Worm (Caenorhabditis elegans): Measurements from ENCODE around the gene ugt-59.

ugt-59 gene

DNA sequence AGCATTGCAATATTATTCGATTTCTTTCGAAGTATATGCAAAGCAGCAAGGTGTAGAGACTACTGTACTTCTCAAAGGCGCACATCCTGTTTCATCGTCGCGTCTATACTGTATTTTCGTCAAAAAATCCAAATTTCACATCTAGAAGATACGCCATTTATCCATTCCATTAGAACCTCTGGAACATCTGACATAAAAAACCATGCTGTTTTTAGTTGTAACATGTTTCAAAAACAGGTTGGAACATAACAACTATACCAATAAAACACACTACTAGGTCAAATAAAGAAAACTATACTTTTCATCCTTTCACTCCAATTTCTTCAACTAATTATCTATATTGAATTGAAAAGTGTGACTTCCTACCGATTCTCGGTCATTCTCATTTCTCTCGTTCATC, at the start of gene ugt-59:
Gene ugt-59 (plus strand): TSS at position 301 of the 400 bp plus-strand sequence.
- no peak for TF ChIP-seq nhr-90 (tag; optimal IDR thresholded peaks at IDR 0.05; ENCODE audit: poor library complexity)
- TF ChIP-seq lin-13 (GFP tag; optimal IDR thresholded peaks at IDR 0.05) = no peak
- TF ChIP-seq dsc-1 (tag; optimal IDR thresholded peaks at IDR 0.05) = no peak
- no peak for TF ChIP-seq sup-37 (GFP tag; optimal IDR thresholded peaks at IDR 0.05)
- TF ChIP-seq zag-1 (tag; optimal IDR thresholded peaks at IDR 0.05) = no peak
- TF ChIP-seq tbx-2 (tag; optimal IDR thresholded peaks at IDR 0.05) = no peak
- TF ChIP-seq snu-23 (GFP tag; optimal IDR thresholded peaks at IDR 0.05) = no peak
- TF ChIP-seq ceh-90 (tag; optimal IDR thresholded peaks at IDR 0.05) = no peak
- no peak for TF ChIP-seq skn-1 (tag; optimal IDR thresholded peaks at IDR 0.05)
- TF ChIP-seq ztf-11 (tag; optimal IDR thresholded peaks at IDR 0.05) = no peak
- no peak for TF ChIP-seq elt-3 (tag; optimal IDR thresholded peaks at IDR 0.05)
- TF ChIP-seq ama-1 (optimal IDR thresholded peaks at IDR 0.05) = no peak
- no peak for TF ChIP-seq mef-2 (tag; optimal IDR thresholded peaks at IDR 0.05)
- TF ChIP-seq aly-2 (tag; optimal IDR thresholded peaks at IDR 0.05) = no peak
- no peak for TF ChIP-seq vab-15 (tag; optimal IDR thresholded peaks at IDR 0.05)
- TF ChIP-seq nhr-12 (tag; optimal IDR thresholded peaks at IDR 0.05) = no peak
- TF ChIP-seq dpl-1 (GFP tag; optimal IDR thresholded peaks at IDR 0.05) = no peak
- no peak for TF ChIP-seq irx-1 (tag; optimal IDR thresholded peaks at IDR 0.05)
- TF ChIP-seq C04F5.9 (tag; optimal IDR thresholded peaks at IDR 0.05) = no peak

DNA sequence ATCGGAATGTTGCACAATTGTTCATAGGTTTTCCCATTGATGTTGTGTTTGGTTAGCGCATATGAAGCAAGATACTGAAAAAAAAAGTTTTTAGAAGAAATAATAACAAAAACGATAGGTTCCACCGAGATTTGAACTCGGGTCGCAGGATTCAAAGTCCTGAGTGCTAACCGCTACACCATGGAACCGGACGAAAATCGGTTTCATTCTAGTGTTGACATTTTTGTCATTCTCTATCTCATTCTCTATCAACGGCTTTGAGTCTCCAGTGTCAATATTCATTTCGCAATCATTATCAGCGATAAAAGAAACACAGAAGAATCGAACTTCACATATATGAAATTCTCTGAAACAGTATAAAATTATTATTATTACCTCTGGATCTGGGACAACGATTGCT, 49.3 kb upstream of the ugt-59 start:
- TF ChIP-seq unc-86 (tag; optimal IDR thresholded peaks at IDR 0.05) (no peak), unc-62 (GFP tag; optimal IDR thresholded peaks at IDR 0.05) (no peak), efl-1 (optimal IDR thresholded peaks at IDR 0.05) (no peak), efl-1 (GFP tag; optimal IDR thresholded peaks at IDR 0.05 in 1 of 2) (peak in 1 of 2 experiments; percentile 67)

DNA sequence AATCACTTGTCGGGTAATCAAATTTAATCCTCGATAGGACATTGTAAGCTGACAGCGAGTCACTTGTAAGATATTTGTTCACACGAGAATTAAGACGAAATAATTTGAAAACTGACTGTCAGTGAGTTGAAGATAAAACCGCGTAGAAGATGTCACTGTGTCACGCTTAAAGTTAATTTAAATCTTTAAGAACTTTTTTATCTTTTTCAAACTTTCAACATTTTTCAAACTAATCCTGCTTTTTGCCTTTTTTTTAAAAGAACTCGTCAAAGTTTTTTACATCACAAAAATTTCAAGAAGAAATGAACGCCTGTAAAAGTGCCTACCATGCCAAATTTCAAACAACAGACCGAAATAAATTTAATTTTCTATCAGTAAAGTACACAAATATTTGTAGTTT, 46.9 kb upstream of the ugt-59 start, which contains the start of gene acs-18:
Gene acs-18 (minus strand): TSS at position 101 of the 400 bp plus-strand sequence.
- no peak for TF ChIP-seq pqm-1 (tag; optimal IDR thresholded peaks at IDR 0.05)
- no peak for TF ChIP-seq ces-1 (GFP tag; optimal IDR thresholded peaks at IDR 0.05)
- no peak for TF ChIP-seq zip-4 (GFP tag; optimal IDR thresholded peaks at IDR 0.05)
- TF ChIP-seq nhr-85 (tag) = no peak
- no peak for TF ChIP-seq F16B12.6 (tag; optimal IDR thresholded peaks at IDR 0.05)
- no peak for TF ChIP-seq C16A3.4 (tag; optimal IDR thresholded peaks at IDR 0.05)
- no peak for TF ChIP-seq C04F5.9 (tag; optimal IDR thresholded peaks at IDR 0.05)
- TF ChIP-seq sptf-1 (tag; optimal IDR thresholded peaks at IDR 0.05) = no peak
- no peak for TF ChIP-seq hlh-4 (tag; optimal IDR thresholded peaks at IDR 0.05)
- no peak for TF ChIP-seq ceh-63 (GFP tag; optimal IDR thresholded peaks at IDR 0.05)
- TF ChIP-seq efl-1 (optimal IDR thresholded peaks at IDR 0.05) = no peak
- TF ChIP-seq efl-1 (GFP tag; optimal IDR thresholded peaks at IDR 0.05 in 1 of 2) = no peak
- TF ChIP-seq C34B4.2 (tag; optimal IDR thresholded peaks at IDR 0.05) = no peak
- TF ChIP-seq tbx-2 (tag; optimal IDR thresholded peaks at IDR 0.05) = no peak
- TF ChIP-seq nhr-20 (tag; optimal IDR thresholded peaks at IDR 0.05) = no peak
- TF ChIP-seq blmp-1 (tag; optimal IDR thresholded peaks at IDR 0.05) = no peak
- TF ChIP-seq hlh-17 (GFP tag; optimal IDR thresholded peaks at IDR 0.05; ENCODE audit: borderline replicate concordance) = no peak

DNA sequence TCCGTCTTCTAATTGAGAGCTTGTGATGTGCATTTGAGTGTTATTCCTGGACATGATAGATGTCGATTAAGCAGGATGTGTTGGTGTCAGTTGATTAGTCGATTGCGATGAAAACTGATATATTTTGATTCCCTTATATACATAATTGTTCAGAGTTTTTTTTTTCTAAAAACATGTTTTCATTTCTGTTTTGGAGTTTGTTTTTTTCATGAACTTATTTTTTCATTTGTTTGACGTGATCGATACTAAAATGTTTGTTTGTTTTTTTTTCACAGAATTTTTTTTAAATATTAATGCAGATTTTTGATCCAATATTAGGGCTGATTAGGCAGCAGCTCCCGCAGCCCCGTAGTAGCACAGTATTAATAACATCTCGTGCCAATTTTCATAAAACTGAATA, 42.2 kb upstream of the ugt-59 start, which contains the start of gene R09E10.2:
Gene R09E10.2 (minus strand): TSS at position 101 of the 400 bp plus-strand sequence.
- TF ChIP-seq mdl-1 (tag; optimal IDR thresholded peaks at IDR 0.05) (no peak), nhr-90 (tag; optimal IDR thresholded peaks at IDR 0.05; ENCODE audit: poor library complexity) (no peak), Y116A8C.19 (tag; optimal IDR thresholded peaks at IDR 0.05; ENCODE audit: borderline replicate concordance) (no peak), unc-86 (tag; optimal IDR thresholded peaks at IDR 0.05) (no peak), lin-15B (tag; optimal IDR thresholded peaks at IDR 0.05) (no peak), C34B4.2 (tag; optimal IDR thresholded peaks at IDR 0.05) (no peak), lsy-2 (tag; optimal IDR thresholded peaks at IDR 0.05) (no peak), mab-9 (GFP tag; IDR thresholded peaks at IDR 0.05) (no peak), dpl-1 (GFP tag; optimal IDR thresholded peaks at IDR 0.05) (no peak), unc-98 (GFP tag; IDR thresholded peaks at IDR 0.05) (no peak), nhr-28 (tag; optimal IDR thresholded peaks at IDR 0.05) (no peak), rnt-1 (tag; optimal IDR thresholded peaks at IDR 0.05) (no peak), hpl-2 (GFP tag; optimal IDR thresholded peaks at IDR 0.05) (no peak), pqm-1 (tag; optimal IDR thresholded peaks at IDR 0.05) (no peak), nhr-19 (GFP tag; conservative IDR thresholded peaks at IDR 0.05) (no peak), elt-3 (tag; optimal IDR thresholded peaks at IDR 0.05) (no peak)
